Worm (Caenorhabditis elegans): ENCODE results near the gene pdi-1.

pdi-1 gene

ce11 chrIII:3704967-3705366 lies 3.7 kb upstream of the pdi-1 start, which contains the start of gene wdr-5.1:
Gene wdr-5.1, plus strand, starts transcription at chrIII:3705285.
- TF ChIP-seq nhr-237 (tag; optimal IDR thresholded peaks at IDR 0.05), result no peak
- peak; percentile 25 for TF ChIP-seq dpl-1 (GFP tag; optimal IDR thresholded peaks at IDR 0.05)
- TF ChIP-seq dve-1 (tag; optimal IDR thresholded peaks at IDR 0.05; ENCODE audit: insufficient read depth), result peak; percentile 23
- peak; percentile 38 for TF ChIP-seq duxl-1 (tag; optimal IDR thresholded peaks at IDR 0.05; ENCODE audit: poor library complexity)
- TF ChIP-seq hmg-1.1 (GFP tag; IDR thresholded peaks at IDR 0.05), result no peak
- no peak for TF ChIP-seq lim-7 (GFP tag; IDR thresholded peaks at IDR 0.05)
- no peak for TF ChIP-seq dmd-6 (GFP tag; IDR thresholded peaks at IDR 0.05)
- no peak for TF ChIP-seq lin-13 (GFP tag; optimal IDR thresholded peaks at IDR 0.05)
- TF ChIP-seq daf-8 (GFP tag; IDR thresholded peaks at IDR 0.05), result no peak
- TF ChIP-seq F37D6.2 (tag; optimal IDR thresholded peaks at IDR 0.05), result no peak
- no peak for TF ChIP-seq ceh-62 (tag; optimal IDR thresholded peaks at IDR 0.05)
- TF ChIP-seq cey-2 (tag; optimal IDR thresholded peaks at IDR 0.05; ENCODE audit: borderline replicate concordance, insufficient read depth), result no peak
- no peak for TF ChIP-seq egl-27 (tag; optimal IDR thresholded peaks at IDR 0.05)
- TF ChIP-seq mes-2 (tag; optimal IDR thresholded peaks at IDR 0.05; ENCODE audit: poor library complexity, severe bottlenecking), result peak; percentile 57
- TF ChIP-seq lin-38 (GFP tag; IDR thresholded peaks at IDR 0.05), result peak; percentile 47
- no peak for TF ChIP-seq nhr-102 (tag; optimal IDR thresholded peaks at IDR 0.05)
- TF ChIP-seq lin-15B (tag; optimal IDR thresholded peaks at IDR 0.05), result no peak
- TF ChIP-seq pha-4 (GFP tag; IDR thresholded peaks at IDR 0.05), result no peak
- no peak for TF ChIP-seq pha-4 (tag; optimal IDR thresholded peaks at IDR 0.05)
- peak in 1 of 2 experiments; percentile 80 for TF ChIP-seq lsy-2 (tag; optimal IDR thresholded peaks at IDR 0.05)
- no peak for TF ChIP-seq rbr-2 (tag; optimal IDR thresholded peaks at IDR 0.05)
- no peak for TF ChIP-seq daf-16 (GFP tag; optimal IDR thresholded peaks at IDR 0.05)
- TF ChIP-seq daf-16 (tag; optimal IDR thresholded peaks at IDR 0.05), result peak; percentile 13
- TF ChIP-seq set-16 (GFP tag; IDR thresholded peaks at IDR 0.05), result no peak
- TF ChIP-seq sdz-12 (GFP tag; optimal IDR thresholded peaks at IDR 0.05), result no peak
- peak; percentile 46 for TF ChIP-seq mep-1 (tag; optimal IDR thresholded peaks at IDR 0.05)
- peak; percentile 16 for TF ChIP-seq hlh-30 (tag; optimal IDR thresholded peaks at IDR 0.05; ENCODE audit: insufficient read depth)

- TF ChIP-seq dve-1 (tag; optimal IDR thresholded peaks at IDR 0.05; ENCODE audit: insufficient read depth) (peak; percentile 76), dpl-1 (GFP tag; optimal IDR thresholded peaks at IDR 0.05) (peak; percentile 43), aha-1 (tag) (peak; percentile 84), pqm-1 (tag; optimal IDR thresholded peaks at IDR 0.05) (peak; percentile 23), cey-2 (tag; optimal IDR thresholded peaks at IDR 0.05; ENCODE audit: borderline replicate concordance, insufficient read depth) (no peak), T20F7.1 (GFP tag; optimal IDR thresholded peaks at IDR 0.05) (peak; percentile 47), jun-1 (tag; optimal IDR thresholded peaks at IDR 0.05) (peak; percentile 46), ctbp-1 (GFP tag; IDR thresholded peaks at IDR 0.05) (no peak), lin-38 (GFP tag; IDR thresholded peaks at IDR 0.05) (peak; percentile 59), nhr-77 (tag; optimal IDR thresholded peaks at IDR 0.05) (peak; percentile 41), F44E2.7 (GFP tag; IDR thresholded peaks at IDR 0.05) (no peak), dmd-6 (GFP tag; IDR thresholded peaks at IDR 0.05) (peak; percentile 47), egl-43 (GFP tag; IDR thresholded peaks at IDR 0.05) (no peak), hlh-11 (tag; optimal IDR thresholded peaks at IDR 0.05) (peak; percentile 35), lin-13 (GFP tag; optimal IDR thresholded peaks at IDR 0.05) (peak; percentile 2), mdl-1 (tag; optimal IDR thresholded peaks at IDR 0.05) (peak in 1 of 2 experiments; percentile 80), mep-1 (tag; optimal IDR thresholded peaks at IDR 0.05) (peak; percentile 65), zag-1 (tag; optimal IDR thresholded peaks at IDR 0.05) (no peak), lsy-2 (tag; optimal IDR thresholded peaks at IDR 0.05) (peak in 1 of 2 experiments; percentile 72), mes-2 (tag; optimal IDR thresholded peaks at IDR 0.05; ENCODE audit: poor library complexity, severe bottlenecking) (peak; percentile 65), ceh-28 (tag; optimal IDR thresholded peaks at IDR 0.05) (no peak), pha-4 (GFP tag; IDR thresholded peaks at IDR 0.05) (no peak), pha-4 (tag; optimal IDR thresholded peaks at IDR 0.05) (peak; percentile 21), nhr-28 (tag; optimal IDR thresholded peaks at IDR 0.05) (peak; percentile 51), hlh-30 (tag; optimal IDR thresholded peaks at IDR 0.05; ENCODE audit: insufficient read depth) (peak; percentile 93), daf-16 (GFP tag; optimal IDR thresholded peaks at IDR 0.05) (no peak), daf-16 (tag; optimal IDR thresholded peaks at IDR 0.05) (peak; percentile 11), unc-130 (GFP tag; optimal IDR thresholded peaks at IDR 0.05) (no peak), unc-62 (GFP tag; optimal IDR thresholded peaks at IDR 0.05 in 1 of 2) (no peak), unc-62 (tag; optimal IDR thresholded peaks at IDR 0.05) (no peak), ztf-7 (tag; optimal IDR thresholded peaks at IDR 0.05) (peak; percentile 3), lim-7 (GFP tag; IDR thresholded peaks at IDR 0.05) (no peak)
Measured at ce11 chrIII:3703397-3703796, 2.1 kb upstream of the pdi-1 start, which contains the start of gene C14B1.3. Gene C14B1.3, plus strand, starts transcription at chrIII:3703564.

Measured in whole organism, L4 larva.